Fruit fly (Drosophila melanogaster): Measurements from ENCODE around the gene mtgo.

mtgo gene

DNA sequence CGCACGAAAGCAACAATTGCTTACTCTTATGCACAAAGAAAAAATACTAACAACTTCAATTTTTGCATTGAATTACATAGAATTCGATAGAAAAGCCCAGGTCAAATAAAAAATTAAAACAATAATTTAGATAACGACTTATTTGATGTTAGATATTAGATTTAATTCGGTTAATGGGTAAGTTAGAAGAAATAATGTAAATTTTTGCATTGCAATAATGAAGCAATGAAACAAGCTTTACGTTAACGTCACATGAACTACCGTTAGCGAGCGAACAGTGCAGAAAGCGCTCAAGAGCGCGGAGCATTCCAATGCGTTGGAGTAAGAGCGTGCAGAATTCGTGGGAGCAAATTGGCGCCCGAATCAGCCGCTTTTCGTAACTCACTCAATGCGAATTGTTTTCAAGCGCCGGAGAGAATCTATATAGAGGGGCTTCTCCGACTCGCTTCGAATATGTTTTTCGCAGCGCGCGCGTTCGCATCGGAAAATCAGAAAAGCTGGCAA, at the start of gene mtgo:
Gene mtgo, plus strand, starts transcription at position 454 of the 504 bp plus-strand sequence.
- TF ChIP-seq dl (GFP tag; optimal IDR thresholded peaks at IDR 0.05; ENCODE audit: insufficient read depth in 1 of 2, partially characterized antibody in 2 of 2) (no peak), Dif (GFP tag; optimal IDR thresholded peaks at IDR 0.05; ENCODE audit: partially characterized antibody) (peak; percentile 23), rgr (GFP tag; optimal IDR thresholded peaks at IDR 0.05) (no peak), Vsx2 (GFP tag; optimal IDR thresholded peaks at IDR 0.05; ENCODE audit: partially characterized antibody) (no peak), sv (GFP tag; optimal IDR thresholded peaks at IDR 0.05) (no peak), foxo (GFP tag; optimal IDR thresholded peaks at IDR 0.05) (peak in 1 of 2 experiments; percentile 31), fru (GFP tag; optimal IDR thresholded peaks at IDR 0.05) (peak; percentile 33), br (GFP tag; optimal IDR thresholded peaks at IDR 0.05) (no peak), HLH106 (tag; optimal IDR thresholded peaks at IDR 0.05) (peak; percentile 57), pan (optimal IDR thresholded peaks at IDR 0.05) (no peak), N (GFP tag; optimal IDR thresholded peaks at IDR 0.05) (no peak), psq (GFP tag; optimal IDR thresholded peaks at IDR 0.05) (peak; percentile 15)

DNA sequence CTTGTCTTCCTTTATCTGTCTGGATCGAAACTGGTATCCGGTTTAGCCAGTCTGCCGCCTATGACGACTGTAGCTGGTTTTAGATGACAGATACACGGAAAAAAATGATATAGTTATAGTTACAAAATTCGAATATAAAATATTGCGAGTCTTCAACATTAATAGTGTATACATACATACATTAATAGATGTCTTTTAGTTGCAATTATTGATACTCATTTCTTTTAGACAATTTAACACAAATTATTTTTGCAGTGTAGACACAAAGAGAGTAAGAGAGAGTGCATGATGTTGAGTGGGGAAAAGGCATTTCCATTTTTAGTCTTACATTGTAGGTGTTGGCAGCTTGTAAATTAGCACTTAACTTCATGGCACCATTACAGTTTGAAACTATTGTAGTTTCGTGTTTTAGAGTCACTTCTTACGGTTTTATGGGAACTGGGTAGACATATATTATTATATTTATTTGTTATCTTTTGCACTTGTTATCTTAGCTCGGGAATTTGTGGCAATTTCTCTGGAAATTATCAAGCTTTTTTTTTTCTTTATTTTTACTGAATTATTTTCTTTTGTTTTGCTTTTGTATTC, 49.5 kb upstream of the mtgo start:
- TF ChIP-seq psq (GFP tag; optimal IDR thresholded peaks at IDR 0.05) = peak; percentile 57
- TF ChIP-seq foxo (GFP tag; optimal IDR thresholded peaks at IDR 0.05) = peak in 1 of 2 experiments; percentile 29
- peak; percentile 77 for TF ChIP-seq fru (GFP tag; optimal IDR thresholded peaks at IDR 0.05)
- TF ChIP-seq Hr78 (GFP tag; optimal IDR thresholded peaks at IDR 0.05) = no peak
- peak; percentile 93 for TF ChIP-seq rgr (GFP tag; optimal IDR thresholded peaks at IDR 0.05)
- no peak for TF ChIP-seq CrebA (GFP tag; optimal IDR thresholded peaks at IDR 0.05; ENCODE audit: borderline replicate concordance)
- TF ChIP-seq CG9705 (GFP tag; optimal IDR thresholded peaks at IDR 0.05) = no peak
- no peak for TF ChIP-seq jim (GFP tag; optimal IDR thresholded peaks at IDR 0.05)
- TF ChIP-seq dl (GFP tag; optimal IDR thresholded peaks at IDR 0.05; ENCODE audit: insufficient read depth in 1 of 2, partially characterized antibody in 2 of 2) = no peak
- TF ChIP-seq usp (GFP tag; optimal IDR thresholded peaks at IDR 0.05) = no peak
- no peak for TF ChIP-seq Dfd (GFP tag; optimal IDR thresholded peaks at IDR 0.05)
- no peak for TF ChIP-seq Vsx2 (GFP tag; optimal IDR thresholded peaks at IDR 0.05; ENCODE audit: partially characterized antibody)
- TF ChIP-seq lola (GFP tag; optimal IDR thresholded peaks at IDR 0.05) = no peak
- TF ChIP-seq dsf (GFP tag; optimal IDR thresholded peaks at IDR 0.05; ENCODE audit: borderline replicate concordance) = peak; percentile 60
- peak; percentile 77 for TF ChIP-seq tai (GFP tag; optimal IDR thresholded peaks at IDR 0.05)
- TF ChIP-seq Jra (GFP tag; optimal IDR thresholded peaks at IDR 0.05) = peak; percentile 79
- peak; percentile 87 for TF ChIP-seq ey (GFP tag; optimal IDR thresholded peaks at IDR 0.05)
- TF ChIP-seq sv (GFP tag; optimal IDR thresholded peaks at IDR 0.05) = peak; percentile 77
- no peak for TF ChIP-seq sage (GFP tag; optimal IDR thresholded peaks at IDR 0.05)
- TF ChIP-seq pan (optimal IDR thresholded peaks at IDR 0.05) = no peak
- no peak for TF ChIP-seq GATAd (GFP tag; optimal IDR thresholded peaks at IDR 0.05)
- TF ChIP-seq brk (GFP tag; optimal IDR thresholded peaks at IDR 0.05) = no peak
- peak; percentile 89 for TF ChIP-seq OdsH (GFP tag; optimal IDR thresholded peaks at IDR 0.05)
- TF ChIP-seq br (GFP tag; optimal IDR thresholded peaks at IDR 0.05) = peak; percentile 85
- no peak for TF ChIP-seq Mio (GFP tag; optimal IDR thresholded peaks at IDR 0.05)
- TF ChIP-seq CG32264 (GFP tag; optimal IDR thresholded peaks at IDR 0.05) = no peak
- TF ChIP-seq dmrt93B (GFP tag; optimal IDR thresholded peaks at IDR 0.05) = no peak
- peak; percentile 87 for TF ChIP-seq Hnf4 (GFP tag; optimal IDR thresholded peaks at IDR 0.05)
- no peak for TF ChIP-seq N (GFP tag; optimal IDR thresholded peaks at IDR 0.05)
- peak; percentile 37 for TF ChIP-seq Myc (optimal IDR thresholded peaks at IDR 0.05)
- no peak for TF ChIP-seq Hr83 (GFP tag; optimal IDR thresholded peaks at IDR 0.05; ENCODE audit: poor library complexity, severe bottlenecking)
- TF ChIP-seq Abd-B (GFP tag; optimal IDR thresholded peaks at IDR 0.05) = no peak
- TF ChIP-seq Dif (GFP tag; optimal IDR thresholded peaks at IDR 0.05; ENCODE audit: partially characterized antibody) = no peak
- no peak for TF ChIP-seq HLH106 (tag; optimal IDR thresholded peaks at IDR 0.05)
- no peak for TF ChIP-seq Rel (GFP tag; optimal IDR thresholded peaks at IDR 0.05)
- TF ChIP-seq Rel (tag; optimal IDR thresholded peaks at IDR 0.05) = peak; percentile 68

DNA sequence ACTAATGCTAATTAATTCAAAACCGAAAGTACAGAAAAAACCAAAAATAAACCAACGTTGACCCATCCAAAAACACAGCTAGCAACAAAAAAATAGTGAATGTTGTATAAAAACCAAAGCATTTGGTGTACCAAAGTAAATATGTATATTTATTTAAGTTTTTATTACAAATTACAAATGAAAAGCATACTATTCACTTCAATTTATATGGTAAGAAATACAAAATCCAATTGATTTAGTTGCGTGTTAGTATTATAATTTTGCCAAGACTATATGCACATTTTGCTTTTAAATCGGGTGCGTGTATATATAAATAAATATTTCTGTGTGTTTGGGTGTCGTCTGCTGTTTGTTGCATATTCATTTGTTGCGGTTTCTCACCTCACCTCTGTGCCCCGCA, 47.6 kb upstream of the mtgo start:
- TF ChIP-seq Dif (GFP tag; optimal IDR thresholded peaks at IDR 0.05; ENCODE audit: partially characterized antibody) (no peak), Dfd (GFP tag; optimal IDR thresholded peaks at IDR 0.05) (peak; percentile 22), ey (GFP tag; optimal IDR thresholded peaks at IDR 0.05) (no peak)

Data from whole organism, wandering third instar larva.